Fruit fly (Drosophila melanogaster): ENCODE data around the gene CG7382.

CG7382 gene

dm6 chr2L:5489757-5490359 lies 29.8 kb downstream of the CG7382 start (continued):
- no peak for TF ChIP-seq cyc (GFP tag; optimal IDR thresholded peaks at IDR 0.05)
- TF ChIP-seq CG10669 (GFP tag; optimal IDR thresholded peaks at IDR 0.05): no peak
- peak; percentile 51 for TF ChIP-seq svp (GFP tag)
- TF ChIP-seq CG8119 (GFP tag; IDR thresholded peaks at IDR 0.05): no peak
- no peak for TF ChIP-seq CG31627 (GFP tag; optimal IDR thresholded peaks at IDR 0.05)
- no peak for TF ChIP-seq Blimp-1 (GFP tag; optimal IDR thresholded peaks at IDR 0.05)
- TF ChIP-seq Sox102F (GFP tag; optimal IDR thresholded peaks at IDR 0.05): no peak
- no peak for TF ChIP-seq Hr39 (GFP tag; optimal IDR thresholded peaks at IDR 0.05)
- no peak for TF ChIP-seq CG16779 (tag; optimal IDR thresholded peaks at IDR 0.05)
- TF ChIP-seq Lpt (GFP tag; optimal IDR thresholded peaks at IDR 0.05): no peak
- no peak for TF ChIP-seq CG1621 (tag; optimal IDR thresholded peaks at IDR 0.05)
- TF ChIP-seq CG3032 (tag; optimal IDR thresholded peaks at IDR 0.05): no peak
- TF ChIP-seq Smox (GFP tag; optimal IDR thresholded peaks at IDR 0.05): no peak
- peak; percentile 63 to 77 for TF ChIP-seq ss (GFP tag; optimal IDR thresholded peaks at IDR 0.05)
- TF ChIP-seq Eip93F (GFP tag; optimal IDR thresholded peaks at IDR 0.05): no peak
- TF ChIP-seq Eip78C (GFP tag): peak; percentile 60

dm6 chr2L:5489084-5489617 lies 30.5 kb downstream of the CG7382 start:
- TF ChIP-seq vri (GFP tag; optimal IDR thresholded peaks at IDR 0.05) (no peak), fkh (GFP tag; optimal IDR thresholded peaks at IDR 0.05) (no peak), Eip78C (GFP tag) (no peak), CG3919 (GFP tag; optimal IDR thresholded peaks at IDR 0.05) (no peak), OdsH (GFP tag; optimal IDR thresholded peaks at IDR 0.05) (no peak), cyc (GFP tag; optimal IDR thresholded peaks at IDR 0.05) (no peak), topi (GFP tag; optimal IDR thresholded peaks at IDR 0.05) (no peak), Sox102F (GFP tag; optimal IDR thresholded peaks at IDR 0.05) (no peak), eg (GFP tag; IDR thresholded peaks at IDR 0.05) (no peak), dac (GFP tag; optimal IDR thresholded peaks at IDR 0.05) (no peak)

dm6 chr2L:5483093-5483492 lies 36.6 kb downstream of the CG7382 start:
- TF ChIP-seq CG3919 (GFP tag; optimal IDR thresholded peaks at IDR 0.05): peak; percentile 79
- TF ChIP-seq CG31627 (GFP tag; optimal IDR thresholded peaks at IDR 0.05): peak; percentile 66
- TF ChIP-seq ss (GFP tag; optimal IDR thresholded peaks at IDR 0.05): peak; percentile 45 to 56
- TF ChIP-seq fd85E (GFP tag; optimal IDR thresholded peaks at IDR 0.05): no peak
- peak; percentile 67 for TF ChIP-seq Ets96B (tag; optimal IDR thresholded peaks at IDR 0.05)
- no peak for TF ChIP-seq CG6276 (GFP tag; optimal IDR thresholded peaks at IDR 0.05)
- TF ChIP-seq CG8632 (GFP tag; optimal IDR thresholded peaks at IDR 0.05): peak; percentile 56
- TF ChIP-seq CG9139 (GFP tag; optimal IDR thresholded peaks at IDR 0.05): peak; percentile 4
- peak; percentile 93 for TF ChIP-seq Eip78C (GFP tag)
- TF ChIP-seq CG7368 (GFP tag; optimal IDR thresholded peaks at IDR 0.05): peak; percentile 59
- peak; percentile 64 for TF ChIP-seq pdm3 (GFP tag; optimal IDR thresholded peaks at IDR 0.05)
- peak; percentile 33 for TF ChIP-seq Lpt (GFP tag; optimal IDR thresholded peaks at IDR 0.05)
- TF ChIP-seq CG1621 (tag; optimal IDR thresholded peaks at IDR 0.05): peak; percentile 37
- TF ChIP-seq CG11762 (GFP tag; optimal IDR thresholded peaks at IDR 0.05; ENCODE audit: insufficient read depth): peak; percentile 71
- TF ChIP-seq CG16779 (tag; optimal IDR thresholded peaks at IDR 0.05): peak; percentile 27
- peak; percentile 68 for TF ChIP-seq CG10669 (GFP tag; optimal IDR thresholded peaks at IDR 0.05)
- TF ChIP-seq svp (GFP tag): peak; percentile 88
- peak; percentile 70 for TF ChIP-seq Hr39 (GFP tag; optimal IDR thresholded peaks at IDR 0.05)
- TF ChIP-seq CG11294 (GFP tag; IDR thresholded peaks at IDR 0.05): no peak
- peak; percentile 63 for TF ChIP-seq CG6792 (GFP tag; optimal IDR thresholded peaks at IDR 0.05)
- peak; percentile 74 for TF ChIP-seq esn (GFP tag; optimal IDR thresholded peaks at IDR 0.05)
- TF ChIP-seq spab (GFP tag; optimal IDR thresholded peaks at IDR 0.05): peak; percentile 51
- peak; percentile 81 for TF ChIP-seq CG6163 (GFP tag; IDR thresholded peaks at IDR 0.05)
- peak; percentile 59 for TF ChIP-seq CG10631 (GFP tag; optimal IDR thresholded peaks at IDR 0.05)
- peak in 1 of 2 experiments; percentile 2 for TF ChIP-seq salr (GFP tag; optimal IDR thresholded peaks at IDR 0.05)
- TF ChIP-seq Sox102F (GFP tag; optimal IDR thresholded peaks at IDR 0.05): peak; percentile 67
- TF ChIP-seq Hr38 (GFP tag; optimal IDR thresholded peaks at IDR 0.05): no peak
- peak; percentile 40 for TF ChIP-seq vri (GFP tag; optimal IDR thresholded peaks at IDR 0.05)
- no peak for TF ChIP-seq Blimp-1 (GFP tag; optimal IDR thresholded peaks at IDR 0.05)
- peak; percentile 72 for TF ChIP-seq CG15336 (GFP tag; IDR thresholded peaks at IDR 0.05)
- peak; percentile 65 for TF ChIP-seq CG32006 (GFP tag; optimal IDR thresholded peaks at IDR 0.05)
- TF ChIP-seq dac (GFP tag; optimal IDR thresholded peaks at IDR 0.05): peak; percentile 9
- peak; percentile 78 for TF ChIP-seq topi (GFP tag; optimal IDR thresholded peaks at IDR 0.05)
- peak; percentile 46 for TF ChIP-seq Sox15 (GFP tag; optimal IDR thresholded peaks at IDR 0.05)
- TF ChIP-seq CG11902 (GFP tag; optimal IDR thresholded peaks at IDR 0.05): peak; percentile 57
- TF ChIP-seq fd59A (GFP tag; optimal IDR thresholded peaks at IDR 0.05): peak; percentile 33
- peak; percentile 52 for TF ChIP-seq net (GFP tag; optimal IDR thresholded peaks at IDR 0.05)
